Fruit fly (Drosophila melanogaster): ENCODE measurements around the gene Edem1.

Gene Edem1

DNA sequence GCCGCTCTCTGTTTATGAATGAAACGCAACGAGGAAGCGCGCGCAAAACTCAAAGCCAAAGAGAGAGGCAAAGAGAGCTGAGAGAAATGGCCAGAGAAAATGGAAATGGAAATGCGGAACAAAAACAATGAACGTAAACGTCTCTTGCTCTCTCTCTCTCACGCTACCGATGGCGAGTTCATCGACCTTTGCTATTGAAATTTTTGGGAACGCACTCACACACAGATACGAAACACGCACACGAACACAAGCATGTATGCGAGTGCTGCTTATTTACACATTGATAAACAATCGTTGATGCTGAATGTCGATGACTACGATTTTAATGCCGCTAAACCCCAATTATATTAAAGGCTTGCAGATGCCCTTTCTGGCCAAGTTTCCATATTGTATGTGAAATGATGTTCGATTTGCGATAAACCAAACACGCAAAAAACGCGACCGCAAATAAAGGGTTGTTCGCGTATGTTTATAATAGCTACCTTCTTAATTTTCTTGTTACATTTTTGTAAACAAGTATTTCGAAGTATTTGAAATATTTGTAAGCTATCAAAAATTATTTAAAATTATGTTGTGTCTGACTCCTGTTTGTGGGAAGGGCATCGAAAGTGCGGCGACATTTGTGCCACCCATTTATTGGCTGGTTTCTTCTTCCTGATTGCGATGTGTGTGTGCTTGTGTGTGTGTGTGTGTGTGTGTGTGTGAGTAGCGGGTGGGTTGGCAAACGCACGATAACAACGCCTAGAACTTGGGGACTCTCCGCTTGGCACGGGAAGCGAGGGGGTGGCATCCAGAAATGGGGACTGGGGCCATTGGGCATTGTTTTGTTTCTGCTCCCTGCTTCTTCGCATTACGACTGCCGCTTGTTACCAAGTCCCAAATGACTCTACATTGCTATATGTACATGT lies 35.0 kb upstream of the Edem1 start (continued):
- TF ChIP-seq lbe (GFP tag; optimal IDR thresholded peaks at IDR 0.05), result peak; percentile 65
- TF ChIP-seq HmgD (GFP tag; optimal IDR thresholded peaks at IDR 0.05), result no peak
- no peak for TF ChIP-seq Lpt (GFP tag; optimal IDR thresholded peaks at IDR 0.05)
- peak; percentile 62 for TF ChIP-seq Fer1 (GFP tag; optimal IDR thresholded peaks at IDR 0.05)
- no peak for TF ChIP-seq cad (GFP tag; optimal IDR thresholded peaks at IDR 0.05)
- TF ChIP-seq nmo (GFP tag; optimal IDR thresholded peaks at IDR 0.05), result peak; percentile 90
- TF ChIP-seq Gug (GFP tag; IDR thresholded peaks at IDR 0.05), result no peak; the same call in 3 of the 4 replicates
- TF ChIP-seq dati (GFP tag; IDR thresholded peaks at IDR 0.05), result no peak
- peak; percentile 41 for TF ChIP-seq pros (GFP tag; optimal IDR thresholded peaks at IDR 0.05)
- TF ChIP-seq CG13424 (tag; optimal IDR thresholded peaks at IDR 0.05), result peak; percentile 77
- TF ChIP-seq her (GFP tag; optimal IDR thresholded peaks at IDR 0.05), result no peak
- no peak for TF ChIP-seq seq (GFP tag; IDR thresholded peaks at IDR 0.05)
- TF ChIP-seq CG3163 (GFP tag; optimal IDR thresholded peaks at IDR 0.05), result peak; percentile 93
- peak; percentile 67 for TF ChIP-seq ewg (GFP tag; optimal IDR thresholded peaks at IDR 0.05)
- no peak for TF ChIP-seq CG13287 (GFP tag; IDR thresholded peaks at IDR 0.05; ENCODE audit: partially characterized antibody)
- TF ChIP-seq HHEX (GFP tag; optimal IDR thresholded peaks at IDR 0.05), result peak; percentile 49
- TF ChIP-seq CG14965 (GFP tag; optimal IDR thresholded peaks at IDR 0.05; ENCODE audit: borderline replicate concordance), result no peak
- peak; percentile 76 for TF ChIP-seq Abd-B (GFP tag; optimal IDR thresholded peaks at IDR 0.05)
- peak; percentile 8 for TF ChIP-seq corto (GFP tag; optimal IDR thresholded peaks at IDR 0.05)
- TF ChIP-seq CG18619 (GFP tag; optimal IDR thresholded peaks at IDR 0.05), result peak; percentile 72
- TF ChIP-seq vfl (GFP tag; optimal IDR thresholded peaks at IDR 0.05), result no peak
- TF ChIP-seq CG12155 (GFP tag; optimal IDR thresholded peaks at IDR 0.05), result peak; percentile 58
- no peak for TF ChIP-seq H15 (GFP tag; IDR thresholded peaks at IDR 0.05)
- peak; percentile 43 for TF ChIP-seq esg (GFP tag; conservative IDR thresholded peaks at IDR 0.05)
- no peak for TF ChIP-seq sc (optimal IDR thresholded peaks at IDR 0.05)
- TF ChIP-seq sc (GFP tag; optimal IDR thresholded peaks at IDR 0.05), result peak; percentile 77
- TF ChIP-seq CG13624 (GFP tag; optimal IDR thresholded peaks at IDR 0.05), result peak; percentile 63
- TF ChIP-seq Spps (tag; optimal IDR thresholded peaks at IDR 0.05), result peak; percentile 63
- peak; percentile 55 for TF ChIP-seq disco-r (GFP tag; optimal IDR thresholded peaks at IDR 0.05)
- TF ChIP-seq ftz-f1 (GFP tag; optimal IDR thresholded peaks at IDR 0.05), result no peak
- TF ChIP-seq gt (GFP tag; IDR thresholded peaks at IDR 0.05), result 0 out of 2 replicates have a peak, but pooled peaks have one; percentile 8
- TF ChIP-seq CG15269 (tag; optimal IDR thresholded peaks at IDR 0.05), result peak; percentile 56
- TF ChIP-seq slou (GFP tag; optimal IDR thresholded peaks at IDR 0.05), result peak; percentile 24
- peak; percentile 15 for TF ChIP-seq CG5245 (GFP tag; optimal IDR thresholded peaks at IDR 0.05)
- no peak for TF ChIP-seq knrl (GFP tag; IDR thresholded peaks at IDR 0.05; ENCODE audit: partially characterized antibody)
- 0 out of 4 replicates have a peak, but pooled peaks have one; percentile 31 for TF ChIP-seq chinmo (GFP tag; IDR thresholded peaks at IDR 0.05; ENCODE audit: partially characterized antibody)
- peak; percentile 67 for TF ChIP-seq HLH54F (GFP tag; optimal IDR thresholded peaks at IDR 0.05)
- no peak for TF ChIP-seq CG6175 (GFP tag; IDR thresholded peaks at IDR 0.05)
- TF ChIP-seq CG10209 (GFP tag; optimal IDR thresholded peaks at IDR 0.05), result peak; percentile 71
- TF ChIP-seq CG9817 (tag; optimal IDR thresholded peaks at IDR 0.05), result peak; percentile 57
- TF ChIP-seq CG17186 (GFP tag; optimal IDR thresholded peaks at IDR 0.05), result peak; percentile 25
- TF ChIP-seq btn (GFP tag; optimal IDR thresholded peaks at IDR 0.05), result peak; percentile 27
- peak; percentile 69 for TF ChIP-seq CG33557 (GFP tag; optimal IDR thresholded peaks at IDR 0.05)
- TF ChIP-seq jigr1 (GFP tag; IDR thresholded peaks at IDR 0.05), result no peak
- TF ChIP-seq Hand (GFP tag; optimal IDR thresholded peaks at IDR 0.05), result peak; percentile 32
- no peak for TF ChIP-seq Hey (tag; optimal IDR thresholded peaks at IDR 0.05)
- TF ChIP-seq Dll (GFP tag; IDR thresholded peaks at IDR 0.05; ENCODE audit: partially characterized antibody), result no peak
- peak; percentile 39 for TF ChIP-seq CG6683 (GFP tag; optimal IDR thresholded peaks at IDR 0.05)
